Fruit fly (Drosophila melanogaster) whole organism, prepupa: ENCODE results near the gene CG13306.
A peak's percentile ranks its signal among the peaks of the same experiment; 100 is the strongest.

Experiments
- Blimp-1 ChIP-seq: fragments of 200-800 bp; sonication (Bioruptor generic); optimal IDR thresholded peaks from 3 replicates; lab custom pipeline; 2017; ENCODE audit warnings: missing biosample characterization, missing genetic modification characterization, mild to moderate bottlenecking, moderate library complexity, missing genetic modification reagents
- CG10669 ChIP-seq: fragments of 200-800 bp; sonication (Bioruptor generic); optimal IDR thresholded peaks from 3 replicates; lab custom pipeline; 2018; ENCODE audit warnings: missing biosample characterization, mild to moderate bottlenecking, missing genetic modification characterization, moderate library complexity
- CG11762 ChIP-seq: fragments of 200-800 bp; sonication (Bioruptor generic); optimal IDR thresholded peaks from 3 replicates; lab custom pipeline; 2016; ENCODE audit warnings: missing biosample characterization, missing genetic modification characterization; ENCODE audit not compliant: insufficient read depth
- CG15336 ChIP-seq: fragments of 200-800 bp; sonication (Bioruptor generic); IDR thresholded peaks from 2 replicates; pipeline ENCODE4 v1.3.6; 2022; ENCODE audit warnings: missing biosample characterization, missing genetic modification characterization
- CG1621 ChIP-seq: fragments of 200-800 bp; sonication (Bioruptor generic); optimal IDR thresholded peaks from 3 replicates; lab custom pipeline; 2018; ENCODE audit warnings: missing biosample characterization, mild to moderate bottlenecking, missing genetic modification characterization
- CG16779 ChIP-seq: fragments of 200-800 bp; sonication (Bioruptor generic); optimal IDR thresholded peaks from 3 replicates; lab custom pipeline; 2017; ENCODE audit warnings: missing biosample characterization, mild to moderate bottlenecking, missing genetic modification characterization
- CG3032 ChIP-seq: fragments of 200-800 bp; optimal IDR thresholded peaks from 2 replicates; lab custom pipeline; 2019; ENCODE audit warnings: missing biosample characterization, mild to moderate bottlenecking, missing genetic modification characterization, moderate library complexity
- CG31627 ChIP-seq: fragments of 200-800 bp; sonication (Bioruptor generic); optimal IDR thresholded peaks from 3 replicates; lab custom pipeline; 2016; ENCODE audit warnings: missing biosample characterization, missing genetic modification characterization
- CG32006 ChIP-seq: fragments of 200-800 bp; sonication (Bioruptor generic); optimal IDR thresholded peaks from 3 replicates; lab custom pipeline; 2017; ENCODE audit warnings: missing biosample characterization, mild to moderate bottlenecking, missing genetic modification characterization
- CG3919 ChIP-seq: fragments of 200-800 bp; sonication (Bioruptor generic); optimal IDR thresholded peaks from 3 replicates; lab custom pipeline; 2016; ENCODE audit warnings: missing biosample characterization, missing genetic modification characterization
- CG4318 ChIP-seq: fragments of 200-800 bp; sonication (Bioruptor generic); optimal IDR thresholded peaks from 3 replicates; lab custom pipeline; 2017; ENCODE audit warnings: missing biosample characterization, mild to moderate bottlenecking, missing genetic modification characterization
- CG6163 ChIP-seq: fragments of 200-800 bp; sonication (Bioruptor generic); IDR thresholded peaks from 3 replicates; pipeline ENCODE4 v1.3.6; 2022; ENCODE audit warnings: missing biosample characterization, missing genetic modification characterization
- CG6276 ChIP-seq: fragments of 200-800 bp; sonication (Bioruptor generic); optimal IDR thresholded peaks from 2 replicates; lab custom pipeline; 2017; ENCODE audit warnings: missing biosample characterization, mild to moderate bottlenecking, missing genetic modification characterization
- CG6792 ChIP-seq: fragments of 200-800 bp; sonication (Bioruptor generic); optimal IDR thresholded peaks from 3 replicates; lab custom pipeline; 2016; ENCODE audit warnings: missing biosample characterization, missing genetic modification characterization
- CG6854 ChIP-seq: fragments of 200-800 bp; sonication (Bioruptor generic); optimal IDR thresholded peaks from 2 replicates; lab custom pipeline; 2017; ENCODE audit warnings: missing biosample characterization, mild to moderate bottlenecking, missing genetic modification characterization
- CG7368 ChIP-seq: fragments of 200-800 bp; sonication (Bioruptor generic); optimal IDR thresholded peaks from 3 replicates; lab custom pipeline; 2016; ENCODE audit warnings: missing biosample characterization, missing genetic modification characterization
- CG8119 ChIP-seq: fragments of 200-800 bp; sonication (Bioruptor generic); IDR thresholded peaks from 3 replicates; pipeline ENCODE4 v1.3.6; 2022; ENCODE audit warnings: missing biosample characterization, missing genetic modification characterization
- CG8319 ChIP-seq: fragments of 200-800 bp; sonication (Bioruptor generic); optimal IDR thresholded peaks from 3 replicates; lab custom pipeline; 2016; ENCODE audit warnings: missing biosample characterization, missing genetic modification characterization
- CG8632 ChIP-seq: fragments of 200-800 bp; sonication (Bioruptor generic); optimal IDR thresholded peaks from 3 replicates; lab custom pipeline; 2016; ENCODE audit warnings: missing biosample characterization, missing genetic modification characterization
- Eip75B ChIP-seq: fragments of 200-800 bp; sonication (Bioruptor generic); optimal IDR thresholded peaks from 3 replicates; lab custom pipeline; 2016; ENCODE audit warnings: missing biosample characterization, missing genetic modification characterization
- Eip78C ChIP-seq: fragments of 200-800 bp; sonication (Bioruptor generic); peaks from one replicate; lab custom pipeline; 2016; ENCODE audit warnings: missing biosample characterization, missing genetic modification characterization
- Ets96B ChIP-seq: fragments of 200-800 bp; optimal IDR thresholded peaks from 2 replicates; lab custom pipeline; 2019; ENCODE audit warnings: missing biosample characterization, mild to moderate bottlenecking, missing genetic modification characterization, moderate library complexity
- Gug ChIP-seq: fragments of 200-800 bp; sonication (Bioruptor generic); IDR thresholded peaks from 2 replicates; pipeline ENCODE4 v1.3.6; 2022; ENCODE audit warnings: missing biosample characterization, missing genetic modification characterization
- Hr38 ChIP-seq: sonication (Bioruptor generic); optimal IDR thresholded peaks from 2 replicates; lab custom pipeline; 2016; ENCODE audit warnings: missing biosample characterization, missing genetic modification characterization
- Hr39 ChIP-seq: fragments of 200-800 bp; sonication (Bioruptor generic); optimal IDR thresholded peaks from 2 replicates; lab custom pipeline; 2016; ENCODE audit warnings: missing biosample characterization, missing genetic modification characterization
- Met ChIP-seq: fragments of 200-800 bp; sonication (Bioruptor generic); optimal IDR thresholded peaks from 3 replicates; lab custom pipeline; 2016; ENCODE audit warnings: missing biosample characterization, missing genetic modification characterization
- OdsH ChIP-seq: fragments of 200-800 bp; sonication (Bioruptor generic); optimal IDR thresholded peaks from 3 replicates; lab custom pipeline; 2016; ENCODE audit warnings: missing biosample characterization, missing genetic modification characterization
- Sox102F ChIP-seq: fragments of 200-800 bp; sonication (Bioruptor generic); optimal IDR thresholded peaks from 2 replicates; lab custom pipeline; 2016; ENCODE audit warnings: missing biosample characterization, mild to moderate bottlenecking, missing genetic modification characterization
- Sox14 ChIP-seq: fragments of 200-800 bp; sonication (Bioruptor generic); optimal IDR thresholded peaks from 3 replicates; lab custom pipeline; 2016; ENCODE audit warnings: missing biosample characterization, missing genetic modification characterization
- Sox15 ChIP-seq: fragments of 200-800 bp; sonication (Bioruptor generic); optimal IDR thresholded peaks from 3 replicates; lab custom pipeline; 2016; ENCODE audit warnings: missing biosample characterization, missing genetic modification characterization
- achi ChIP-seq: fragments of 200-800 bp; sonication (Bioruptor generic); optimal IDR thresholded peaks from 3 replicates; lab custom pipeline; 2016; ENCODE audit warnings: missing biosample characterization, missing genetic modification characterization
- acj6 ChIP-seq: fragments of 200-800 bp; sonication (Bioruptor generic); optimal IDR thresholded peaks from 3 replicates; lab custom pipeline; 2016; ENCODE audit warnings: missing biosample characterization, missing genetic modification characterization
- cyc ChIP-seq: fragments of 200-800 bp; sonication (Bioruptor generic); optimal IDR thresholded peaks from 3 replicates; lab custom pipeline; 2016; ENCODE audit warnings: missing biosample characterization, missing genetic modification characterization
- dac ChIP-seq: fragments of 200-800 bp; sonication (Bioruptor generic); optimal IDR thresholded peaks from 2 replicates; lab custom pipeline; 2017; ENCODE audit warnings: missing biosample characterization, mild to moderate bottlenecking, missing genetic modification characterization
- dsx ChIP-seq: fragments of 200-800 bp; optimal IDR thresholded peaks from 3 replicates; lab custom pipeline; 2019; ENCODE audit warnings: missing biosample characterization, mild to moderate bottlenecking, missing genetic modification characterization, moderate library complexity; ENCODE audit not compliant: poor library complexity, severe bottlenecking
- eg ChIP-seq: fragments of 200-800 bp; sonication (Bioruptor generic); IDR thresholded peaks from 3 replicates; pipeline ENCODE4 v1.3.6; 2022; ENCODE audit warnings: missing biosample characterization, missing genetic modification characterization
- esn ChIP-seq: fragments of 200-800 bp; sonication (Bioruptor generic); optimal IDR thresholded peaks from 2 replicates; lab custom pipeline; 2016; ENCODE audit warnings: missing biosample characterization, mild to moderate bottlenecking, missing genetic modification characterization, moderate library complexity
- fd59A ChIP-seq: fragments of 200-800 bp; sonication (Bioruptor generic); optimal IDR thresholded peaks from 2 replicates; lab custom pipeline; 2017; ENCODE audit warnings: missing biosample characterization, mild to moderate bottlenecking, missing genetic modification characterization, missing genetic modification reagents
- fd85E ChIP-seq: fragments of 200-800 bp; sonication (Bioruptor generic); optimal IDR thresholded peaks from 3 replicates; lab custom pipeline; 2016; ENCODE audit warnings: missing biosample characterization, missing genetic modification characterization
- fkh ChIP-seq: fragments of 200-800 bp; sonication (Bioruptor generic); optimal IDR thresholded peaks from 3 replicates; lab custom pipeline; 2017; ENCODE audit warnings: missing biosample characterization, mild to moderate bottlenecking, missing genetic modification characterization, moderate library complexity
- lz ChIP-seq: fragments of 200-800 bp; sonication (Bioruptor generic); optimal IDR thresholded peaks from 3 replicates; lab custom pipeline; 2016; ENCODE audit warnings: missing biosample characterization, missing genetic modification characterization
- net ChIP-seq: fragments of 200-800 bp; sonication (Bioruptor generic); optimal IDR thresholded peaks from 3 replicates; lab custom pipeline; 2016; ENCODE audit warnings: missing biosample characterization, missing genetic modification characterization
- pdm3 ChIP-seq: fragments of 200-800 bp; sonication (Bioruptor generic); optimal IDR thresholded peaks from 3 replicates; lab custom pipeline; 2016; ENCODE audit warnings: missing biosample characterization, missing genetic modification characterization
- salr ChIP-seq, 2 experiments: fragments of 200-800 bp; sonication (Bioruptor generic); optimal IDR thresholded peaks; 3 replicates each; lab custom pipeline; 2016 to 2018; ENCODE audit warnings: missing biosample characterization in 2 of 2, missing genetic modification characterization in 2 of 2, mild to moderate bottlenecking in 1 of 2
- spab ChIP-seq: fragments of 200-800 bp; sonication (Bioruptor generic); optimal IDR thresholded peaks from 2 replicates; lab custom pipeline; 2017; ENCODE audit warnings: missing biosample characterization, mild to moderate bottlenecking, missing genetic modification characterization, missing genetic modification reagents
- ss ChIP-seq, 2 experiments: fragments of 200-800 bp; sonication (Bioruptor generic); optimal IDR thresholded peaks; 2 replicates in 1 of 2; 3 replicates in 1 of 2; lab custom pipeline; 2017 to 2018; ENCODE audit warnings: mild to moderate bottlenecking in 2 of 2, missing biosample characterization in 2 of 2, missing genetic modification characterization in 2 of 2, moderate library complexity in 1 of 2
- topi ChIP-seq: fragments of 200-800 bp; sonication (Bioruptor generic); optimal IDR thresholded peaks from 3 replicates; lab custom pipeline; 2016; ENCODE audit warnings: missing biosample characterization, missing genetic modification characterization
- vri ChIP-seq: fragments of 200-800 bp; sonication (Bioruptor generic); optimal IDR thresholded peaks from 3 replicates; lab custom pipeline; 2016; ENCODE audit warnings: missing biosample characterization, mild to moderate bottlenecking, missing genetic modification characterization

Gene CG13306

DNA sequence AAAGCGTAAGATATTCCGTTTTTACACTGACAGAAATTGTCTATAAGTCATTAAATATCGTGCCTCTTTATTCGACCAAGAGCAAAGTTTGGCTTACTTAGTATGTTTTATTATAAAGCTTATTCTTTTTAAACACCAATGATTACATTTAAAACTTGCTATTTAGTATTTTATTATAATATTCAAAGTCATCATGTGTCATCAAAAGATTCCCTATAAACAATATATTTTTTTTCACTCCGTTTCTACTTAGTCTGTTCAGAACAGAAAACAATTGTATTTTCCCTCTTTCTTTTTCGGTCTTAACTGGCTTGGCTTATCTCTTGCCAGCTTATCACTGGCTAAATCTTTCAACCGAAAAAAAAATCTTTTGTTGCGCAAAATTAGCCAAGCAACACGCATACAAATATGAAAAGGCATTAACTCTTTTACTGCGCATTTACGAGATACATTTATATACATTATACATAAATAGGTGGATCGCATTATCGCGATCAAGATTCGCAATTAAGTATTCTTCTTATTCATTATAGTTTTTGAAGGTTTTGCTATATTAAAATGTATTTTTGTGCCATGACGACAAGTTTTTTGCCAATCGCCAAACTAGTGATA, 27.9 kb upstream of the CG13306 start (continued):
- TF ChIP-seq OdsH (GFP tag; lab: Kevin White, UChicago) (peak; percentile 7), CG15336 (GFP tag; lab: Robert Waterston, UW) (no peak), CG8119 (GFP tag; lab: Robert Waterston, UW) (no peak)
- TF ChIP-seq, all 60 proteins: peak for 14

DNA sequence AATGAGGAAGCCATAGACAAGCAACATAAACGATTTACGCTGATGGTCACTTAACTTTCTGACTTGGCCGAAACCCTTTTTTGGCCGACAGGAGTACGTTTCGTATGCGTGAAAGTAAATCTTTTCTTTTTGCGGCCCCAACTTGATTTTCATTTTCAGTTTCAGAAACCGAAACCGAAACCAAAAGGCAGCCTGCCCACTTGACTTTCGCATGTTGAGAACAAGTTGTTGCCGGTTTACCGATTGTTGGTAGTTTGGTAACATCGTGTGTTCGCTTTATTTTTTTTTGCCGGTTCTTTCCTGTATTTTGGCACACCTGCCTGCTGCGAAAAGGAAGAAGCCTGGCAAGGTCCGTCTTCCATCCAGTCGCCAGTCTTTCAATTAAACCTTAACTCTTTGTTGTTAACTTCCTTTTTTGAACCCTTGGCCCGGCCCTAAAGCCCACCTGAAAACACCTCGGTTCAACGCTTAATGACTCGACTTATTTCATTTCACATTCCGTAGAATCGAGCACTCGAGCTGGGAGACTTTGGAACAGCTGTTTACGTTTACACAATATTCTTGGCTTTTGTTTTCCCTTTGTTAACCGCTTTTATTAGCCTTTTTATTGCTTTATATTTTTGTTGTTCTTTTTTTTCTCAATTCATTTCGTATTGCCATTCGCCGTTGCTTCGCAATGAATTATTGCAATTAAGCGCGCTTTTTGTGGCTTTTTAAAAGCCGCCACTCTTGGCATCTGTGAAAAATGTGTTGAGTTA, 25.6 kb upstream of the CG13306 start:
- TF ChIP-seq CG6163 (GFP tag; lab: Robert Waterston, UW), result no peak
- TF ChIP-seq lz (GFP tag; lab: Kevin White, UChicago), result no peak
- peak; percentile 81 for TF ChIP-seq CG6854 (GFP tag; lab: Kevin White, UChicago)
- no peak for TF ChIP-seq acj6 (GFP tag; lab: Kevin White, UChicago)
- TF ChIP-seq salr (GFP tag; optimal IDR thresholded peaks at IDR 0.05; lab: Kevin White, UChicago), result no peak
- TF ChIP-seq Hr39, result no peak
- no peak for TF ChIP-seq CG32006
- no peak for TF ChIP-seq Sox102F (GFP tag; lab: Kevin White, UChicago)
- peak; percentile 15 for TF ChIP-seq CG8632
- no peak for TF ChIP-seq spab (GFP tag; lab: Kevin White, UChicago)
- TF ChIP-seq Gug, result no peak
- no peak for TF ChIP-seq pdm3 (GFP tag; lab: Kevin White, UChicago)
- TF ChIP-seq CG6792 (GFP tag; lab: Kevin White, UChicago), result no peak
- no peak for TF ChIP-seq CG15336 (GFP tag; lab: Robert Waterston, UW)
- TF ChIP-seq fd85E (GFP tag; lab: Kevin White, UChicago), result no peak
- no peak for TF ChIP-seq eg (GFP tag; lab: Robert Waterston, UW)
- TF ChIP-seq fkh (GFP tag; lab: Kevin White, UChicago), result no peak
- peak; percentile 27 for TF ChIP-seq Met (GFP tag; lab: Kevin White, UChicago)
- no peak for TF ChIP-seq CG11762 (GFP tag; lab: Kevin White, UChicago)
- peak; percentile 11 for TF ChIP-seq CG10669 (GFP tag; lab: Kevin White, UChicago)
- TF ChIP-seq Eip75B (GFP tag; lab: Kevin White, UChicago), result no peak
- TF ChIP-seq fd59A (GFP tag; lab: Kevin White, UChicago), result no peak
- no peak for TF ChIP-seq topi (GFP tag; lab: Kevin White, UChicago)
- peak; percentile 99 for TF ChIP-seq Blimp-1 (GFP tag; lab: Kevin White, UChicago)
- no peak for TF ChIP-seq achi (GFP tag; lab: Kevin White, UChicago)
- TF ChIP-seq Ets96B (tag; lab: Kevin White, UChicago), result no peak
- no peak for TF ChIP-seq CG7368 (GFP tag; lab: Kevin White, UChicago)
- peak; percentile 38 for TF ChIP-seq vri (GFP tag; lab: Kevin White, UChicago)
- TF ChIP-seq dac (GFP tag; lab: Kevin White, UChicago), result no peak
- peak; percentile 52 to 73 for TF ChIP-seq ss (GFP tag; optimal IDR thresholded peaks at IDR 0.05; lab: Kevin White, UChicago)
- no peak for TF ChIP-seq CG3919 (GFP tag; lab: Kevin White, UChicago)
- TF ChIP-seq CG8319 (GFP tag; lab: Kevin White, UChicago), result no peak
- no peak for TF ChIP-seq CG4318
- TF ChIP-seq CG16779 (tag; lab: Kevin White, UChicago), result no peak
- peak; percentile 73 for TF ChIP-seq Eip78C (GFP tag; lab: Kevin White, UChicago)
- peak; percentile 37 for TF ChIP-seq CG1621 (tag; lab: Kevin White, UChicago)
- TF ChIP-seq cyc (GFP tag; lab: Kevin White, UChicago), result no peak
- TF ChIP-seq Sox15 (GFP tag; lab: Kevin White, UChicago), result no peak
- TF ChIP-seq CG3032, result no peak
- no peak for TF ChIP-seq net (GFP tag; lab: Kevin White, UChicago)
- TF ChIP-seq Hr38 (GFP tag; lab: Kevin White, UChicago), result no peak
- no peak for TF ChIP-seq CG6276 (GFP tag; lab: Kevin White, UChicago)
- TF ChIP-seq OdsH (GFP tag; lab: Kevin White, UChicago), result no peak
- TF ChIP-seq esn, result no peak
- peak; percentile 32 for TF ChIP-seq Sox14 (GFP tag; lab: Kevin White, UChicago)
- TF ChIP-seq dsx (GFP tag; lab: Kevin White, UChicago), result no peak
- no peak for TF ChIP-seq CG31627 (GFP tag; lab: Kevin White, UChicago)
